Worm (Caenorhabditis elegans) whole organism, L2 larva: Measurements from ENCODE around the gene T11F9.10.

Source experiments
- Y55F3AM.14 ChIP-seq: fragments of 200-800 bp; sonication (Bioruptor generic); optimal IDR thresholded peaks from 2 replicates; lab custom pipeline; 2018; ENCODE audit warnings: mild to moderate bottlenecking, missing genetic modification characterization, missing compliant biosample characterization
- ama-1 ChIP-seq: fragments of 150-350 bp; optimal IDR thresholded peaks from 2 replicates; lab custom pipeline; 2018; ENCODE audit warnings: inconsistent platforms
- dmd-4 ChIP-seq: sonication (generic microtip); optimal IDR thresholded peaks from 2 replicates; lab custom pipeline; 2017; ENCODE audit warnings: missing biosample characterization, missing genetic modification characterization
- elt-3 ChIP-seq: sonication (generic microtip); optimal IDR thresholded peaks from 2 replicates; lab custom pipeline; 2017; ENCODE audit warnings: missing biosample characterization, missing genetic modification characterization
- lin-11 ChIP-seq: fragments of 150-350 bp; sonication (generic microtip); optimal IDR thresholded peaks from 2 replicates; lab custom pipeline; 2014; ENCODE audit warnings: missing biosample characterization, missing genetic modification characterization, inconsistent platforms, mixed read lengths
- lin-13 ChIP-seq: fragments of 150-350 bp; optimal IDR thresholded peaks from 2 replicates; lab custom pipeline; 2014; ENCODE audit warnings: missing biosample characterization, missing genetic modification reagents, missing genetic modification characterization
- nhr-10 ChIP-seq: sonication (generic microtip); optimal IDR thresholded peaks from 2 replicates; lab custom pipeline; 2017; ENCODE audit warnings: missing biosample characterization, missing genetic modification characterization
- nhr-11 ChIP-seq: fragments of 150-350 bp; optimal IDR thresholded peaks from 2 replicates; lab custom pipeline; 2014; ENCODE audit warnings: missing biosample characterization, missing genetic modification characterization
- nhr-12 ChIP-seq: fragments of 150-350 bp; optimal IDR thresholded peaks from 2 replicates; lab custom pipeline; 2014; ENCODE audit warnings: missing biosample characterization, missing genetic modification characterization
- nhr-25 ChIP-seq: fragments of 150-350 bp; sonication (generic microtip); optimal IDR thresholded peaks from 3 replicates; lab custom pipeline; 2014; ENCODE audit warnings: missing biosample characterization, missing genetic modification characterization
- nhr-77 ChIP-seq: fragments of 150-350 bp; optimal IDR thresholded peaks from 2 replicates; lab custom pipeline; 2014; ENCODE audit warnings: missing biosample characterization, missing genetic modification characterization
- snpc-4 ChIP-seq: fragments of 150-350 bp; optimal IDR thresholded peaks from 2 replicates; lab custom pipeline; 2014; ENCODE audit warnings: missing biosample characterization, missing genetic modification characterization
- unc-55 ChIP-seq: fragments of 150-350 bp; sonication (generic microtip); optimal IDR thresholded peaks from 3 replicates; lab custom pipeline; 2014; ENCODE audit warnings: missing biosample characterization, missing genetic modification reagents, missing genetic modification characterization
- ztf-11 ChIP-seq: sonication (generic microtip); optimal IDR thresholded peaks from 2 replicates; lab custom pipeline; 2017; ENCODE audit warnings: missing biosample characterization, missing genetic modification characterization

DNA sequence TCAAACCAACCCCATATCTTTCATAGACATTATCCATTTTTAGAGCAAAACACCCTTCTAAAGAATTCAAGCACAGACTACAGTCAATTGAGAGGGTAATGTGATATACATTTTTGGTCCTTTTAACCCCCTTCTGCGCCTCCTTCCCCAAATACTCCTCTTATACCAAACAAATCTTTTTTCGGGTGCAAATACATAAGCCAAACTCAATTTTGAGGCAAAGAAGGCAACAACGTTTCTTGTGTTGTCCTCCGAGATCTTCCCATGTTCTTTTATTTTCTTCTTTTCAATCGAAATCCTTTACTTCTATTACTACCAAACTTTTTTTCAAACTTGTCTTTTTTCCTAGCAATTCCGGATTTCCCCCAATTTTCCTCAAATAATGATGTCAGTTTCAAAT lies 31.9 kb upstream of the T11F9.10 start:
- TF ChIP-seq lin-11 (tag; lab: Kevin White, UChicago): no peak
- no peak for TF ChIP-seq elt-3 (tag; lab: Kevin White, UChicago)
- no peak for TF ChIP-seq nhr-11 (tag; lab: Kevin White, UChicago)
- no peak for TF ChIP-seq lin-13 (GFP tag; lab: Kevin White, UChicago)
- TF ChIP-seq nhr-12 (tag; lab: Kevin White, UChicago): no peak
- no peak for TF ChIP-seq ztf-11
- no peak for TF ChIP-seq nhr-25 (tag; lab: Kevin White, UChicago)
- TF ChIP-seq snpc-4 (tag; lab: Kevin White, UChicago): no peak
- no peak for TF ChIP-seq ama-1 (lab: Kevin White, UChicago)
- TF ChIP-seq Y55F3AM.14 (GFP tag; lab: Kevin White, UChicago): no peak
- no peak for TF ChIP-seq unc-55 (GFP tag; lab: Kevin White, UChicago)
- TF ChIP-seq nhr-77 (tag; lab: Kevin White, UChicago): no peak
- no peak for TF ChIP-seq nhr-10 (tag; lab: Kevin White, UChicago)
- TF ChIP-seq dmd-4: no peak
